Fruit fly (Drosophila melanogaster): ENCODE data around the gene XNP.

The XNP gene

DNA sequence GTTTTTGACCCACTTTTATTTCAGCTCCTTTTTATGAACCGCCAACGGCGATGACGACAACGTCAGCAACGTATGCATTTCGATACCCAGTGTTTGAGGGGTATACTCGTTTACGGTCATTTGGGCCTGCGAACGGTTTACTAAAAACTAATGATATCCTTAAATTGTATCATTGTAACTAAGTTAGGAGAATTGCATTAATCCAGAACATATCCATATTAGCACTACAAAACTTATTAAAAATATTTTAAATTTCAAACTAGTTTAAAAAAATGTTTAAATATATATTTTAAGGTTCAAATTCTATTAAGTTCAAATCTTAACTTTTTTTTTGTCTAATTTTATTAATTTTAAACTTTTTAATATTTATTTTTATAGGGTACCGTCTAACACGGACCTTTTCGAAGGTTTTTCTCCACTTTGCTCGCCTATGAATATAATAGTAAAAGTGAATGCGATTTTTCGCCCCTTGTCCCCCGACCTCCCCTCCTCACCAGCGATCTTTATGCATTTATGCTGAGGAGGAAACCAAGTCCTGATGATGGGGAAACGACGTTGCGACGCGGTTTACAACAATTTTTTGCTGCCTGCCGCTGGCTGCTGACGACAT is 23.3 kb downstream of the XNP start (continued):
- TF ChIP-seq odd (GFP tag; optimal IDR thresholded peaks at IDR 0.05) (no peak), jigr1 (GFP tag; IDR thresholded peaks at IDR 0.05) (no peak), tll (GFP tag; optimal IDR thresholded peaks at IDR 0.05) (no peak), CG12104 (GFP tag; optimal IDR thresholded peaks at IDR 0.05) (no peak), CG34376 (GFP tag; optimal IDR thresholded peaks at IDR 0.05) (no peak), CG2875 (GFP tag; optimal IDR thresholded peaks at IDR 0.05) (no peak), slp2 (GFP tag; optimal IDR thresholded peaks at IDR 0.05) (no peak), CG3847 (GFP tag; IDR thresholded peaks at IDR 0.05) (no peak), CG14860 (GFP tag; IDR thresholded peaks at IDR 0.05; ENCODE audit: partially characterized antibody) (no peak), p53 (GFP tag; optimal IDR thresholded peaks at IDR 0.05) (no peak), sisA (GFP tag; IDR thresholded peaks at IDR 0.05) (no peak), sens-2 (GFP tag; IDR thresholded peaks at IDR 0.05) (no peak), nau (GFP tag; optimal IDR thresholded peaks at IDR 0.05) (no peak), CG4404 (GFP tag; IDR thresholded peaks at IDR 0.05) (no peak), Dfd (GFP tag; optimal IDR thresholded peaks at IDR 0.05) (no peak), dmrt99B (tag; optimal IDR thresholded peaks at IDR 0.05) (peak; percentile 38), Bdp1 (GFP tag; optimal IDR thresholded peaks at IDR 0.05) (no peak), CoRest (tag; optimal IDR thresholded peaks at IDR 0.05) (no peak), Oli (tag; optimal IDR thresholded peaks at IDR 0.05) (peak; percentile 10), CG2712 (tag; optimal IDR thresholded peaks at IDR 0.05) (peak; percentile 65), z (GFP tag; IDR thresholded peaks at IDR 0.05) (no peak), CG13624 (GFP tag; optimal IDR thresholded peaks at IDR 0.05) (no peak), nmo (GFP tag; optimal IDR thresholded peaks at IDR 0.05) (peak; percentile 27), CG6254 (GFP tag; optimal IDR thresholded peaks at IDR 0.05) (peak; percentile 20), CG42726 (GFP tag; IDR thresholded peaks at IDR 0.05; ENCODE audit: partially characterized antibody) (no peak), CHES-1-like (GFP tag; optimal IDR thresholded peaks at IDR 0.05) (no peak), bsh (GFP tag; optimal IDR thresholded peaks at IDR 0.05) (peak in 1 of 2 experiments; percentile 34), ttk (GFP tag; IDR thresholded peaks at IDR 0.05) (no peak), Blimp-1 (GFP tag; optimal IDR thresholded peaks at IDR 0.05) (peak; percentile 26), Poxn (GFP tag; IDR thresholded peaks at IDR 0.05) (no peak), corto (GFP tag; optimal IDR thresholded peaks at IDR 0.05) (no peak), CG17361 (GFP tag; IDR thresholded peaks at IDR 0.05) (peak; percentile 47; the same call in 1 of the 3 replicates), dmrt11E (tag; optimal IDR thresholded peaks at IDR 0.05) (peak; percentile 39), NC2α (GFP tag; optimal IDR thresholded peaks at IDR 0.05) (no peak), Ets65A (GFP tag) (no peak), CG13296 (GFP tag; optimal IDR thresholded peaks at IDR 0.05) (no peak), lola (GFP tag; optimal IDR thresholded peaks at IDR 0.05) (peak in 1 of 3 experiments; percentile 36), pb (GFP tag; optimal IDR thresholded peaks at IDR 0.05) (no peak), gfzf (GFP tag; optimal IDR thresholded peaks at IDR 0.05) (no peak), Hr3 (GFP tag; optimal IDR thresholded peaks at IDR 0.05) (no peak), Myb (GFP tag; optimal IDR thresholded peaks at IDR 0.05) (no peak), psq (GFP tag; optimal IDR thresholded peaks at IDR 0.05) (no peak), CG11398 (GFP tag; optimal IDR thresholded peaks at IDR 0.05) (no peak), Oaz (GFP tag; IDR thresholded peaks at IDR 0.05) (no peak), Six4 (GFP tag; optimal IDR thresholded peaks at IDR 0.05) (no peak), CG1024 (GFP tag; IDR thresholded peaks at IDR 0.05) (no peak), CG16813 (GFP tag; IDR thresholded peaks at IDR 0.05; ENCODE audit: partially characterized antibody) (no peak), CG17385 (GFP tag; optimal IDR thresholded peaks at IDR 0.05) (no peak), Camta (GFP tag; optimal IDR thresholded peaks at IDR 0.05) (no peak), luna (GFP tag; optimal IDR thresholded peaks at IDR 0.05) (no peak)

Data from whole organism, embryonic.